Fruit fly (Drosophila melanogaster) whole organism, embryonic: ENCODE data around the gene Rpt5.

Experiments used
- Abd-B ChIP-seq: fragments of 200-800 bp; sonication (Bioruptor generic); optimal IDR thresholded peaks from 2 replicates; lab custom pipeline; 2018; ENCODE audit warnings: missing biosample characterization, mild to moderate bottlenecking, missing genetic modification characterization, moderate library complexity
- Ada2b ChIP-seq: fragments of 200-800 bp; sonication (Bioruptor generic); IDR thresholded peaks from 2 replicates; pipeline ENCODE4 v1.3.6; 2022; ENCODE audit warnings: missing biosample characterization, missing genetic modification characterization
- CG10147 ChIP-seq: fragments of 200-800 bp; sonication (Bioruptor generic); optimal IDR thresholded peaks from 2 replicates; lab custom pipeline; 2019; ENCODE audit warnings: missing biosample characterization, mild to moderate bottlenecking, missing genetic modification characterization, moderate library complexity
- CG10267 ChIP-seq: fragments of 200-800 bp; sonication (Bioruptor generic); optimal IDR thresholded peaks from 2 replicates; lab custom pipeline; 2018; ENCODE audit warnings: missing biosample characterization, mild to moderate bottlenecking, missing genetic modification characterization, moderate library complexity
- CG10654 ChIP-seq: fragments of 200-800 bp; sonication (Bioruptor generic); optimal IDR thresholded peaks from 2 replicates; lab custom pipeline; 2016; ENCODE audit warnings: missing biosample characterization, missing genetic modification characterization
- CG11398 ChIP-seq: fragments of 200-800 bp; sonication (Bioruptor generic); optimal IDR thresholded peaks from 2 replicates; lab custom pipeline; 2016; ENCODE audit warnings: missing biosample characterization, missing genetic modification characterization
- CG12659 ChIP-seq: fragments of 200-800 bp; sonication (Bioruptor generic); optimal IDR thresholded peaks from 3 replicates; lab custom pipeline; 2017; ENCODE audit warnings: mild to moderate bottlenecking, missing biosample characterization, missing genetic modification reagents, missing genetic modification characterization
- CG17359 ChIP-seq: fragments of 200-800 bp; sonication (Bioruptor generic); optimal IDR thresholded peaks from 3 replicates; lab custom pipeline; 2018; ENCODE audit warnings: missing biosample characterization, mild to moderate bottlenecking, missing genetic modification characterization, moderate library complexity
- CG18619 ChIP-seq: fragments of 200-800 bp; sonication (Bioruptor generic); optimal IDR thresholded peaks from 3 replicates; lab custom pipeline; 2017; ENCODE audit warnings: missing biosample characterization, mild to moderate bottlenecking, missing genetic modification characterization
- CG2129 ChIP-seq: fragments of 200-800 bp; sonication (Bioruptor generic); IDR thresholded peaks from 2 replicates; pipeline ENCODE4 v1.3.6; 2022; ENCODE audit warnings: missing biosample characterization, missing genetic modification characterization; ENCODE audit not compliant: partially characterized antibody
- CG30020 ChIP-seq: fragments of 200-800 bp; optimal IDR thresholded peaks from 2 replicates; lab custom pipeline; 2019; ENCODE audit warnings: missing biosample characterization, mild to moderate bottlenecking, missing genetic modification characterization, moderate library complexity
- CG4820 ChIP-seq: fragments of 200-800 bp; sonication (Bioruptor generic); optimal IDR thresholded peaks from 3 replicates; lab custom pipeline; 2016; ENCODE audit warnings: missing biosample characterization, missing genetic modification characterization
- CG7357 ChIP-seq: fragments of 200-800 bp; sonication (Bioruptor generic); IDR thresholded peaks from 3 replicates; pipeline ENCODE4 v1.3.6; 2022; ENCODE audit warnings: missing biosample characterization, missing genetic modification characterization
- CG7928 ChIP-seq: fragments of 200-800 bp; sonication (Bioruptor generic); optimal IDR thresholded peaks from 2 replicates; lab custom pipeline; 2017; ENCODE audit warnings: missing biosample characterization, mild to moderate bottlenecking, missing genetic modification characterization
- CG8478 ChIP-seq: fragments of >200 bp; optimal IDR thresholded peaks from 2 replicates; lab custom pipeline; 2018
- CG8924 ChIP-seq: fragments of 200-800 bp; optimal IDR thresholded peaks from 3 replicates; lab custom pipeline; 2019; ENCODE audit warnings: missing biosample characterization, mild to moderate bottlenecking, missing genetic modification characterization, moderate library complexity
- CG9932 ChIP-seq: fragments of 200-800 bp; sonication (Bioruptor generic); IDR thresholded peaks from 2 replicates; pipeline ENCODE4 v1.3.6; 2022; ENCODE audit warnings: missing biosample characterization, missing genetic modification characterization
- Fer1 ChIP-seq: fragments of 200-800 bp; sonication (Bioruptor generic); optimal IDR thresholded peaks from 2 replicates; lab custom pipeline; 2017; ENCODE audit warnings: missing biosample characterization, mild to moderate bottlenecking, missing genetic modification characterization
- GATAe ChIP-seq: fragments of 200-800 bp; sonication (Bioruptor generic); conservative IDR thresholded peaks from 2 replicates; pipeline ENCODE4 v1.3.6; 2022; ENCODE audit warnings: missing biosample characterization, missing genetic modification characterization
- Gsc ChIP-seq: fragments of 200-800 bp; sonication (Bioruptor generic); IDR thresholded peaks from 2 replicates; pipeline ENCODE4 v1.3.6; 2022; ENCODE audit warnings: missing biosample characterization, missing genetic modification characterization
- Hey ChIP-seq: fragments of 200-800 bp; sonication (Bioruptor generic); optimal IDR thresholded peaks from 3 replicates; lab custom pipeline; 2018; ENCODE audit warnings: missing biosample characterization, mild to moderate bottlenecking, missing genetic modification characterization
- Hr3 ChIP-seq: fragments of 200-800 bp; sonication (Bioruptor generic); optimal IDR thresholded peaks from 3 replicates; lab custom pipeline; 2016; ENCODE audit warnings: missing biosample characterization, missing genetic modification characterization
- Hsf ChIP-seq: fragments of 200-800 bp; sonication (Bioruptor generic); optimal IDR thresholded peaks from 3 replicates; lab custom pipeline; 2016; ENCODE audit warnings: missing biosample characterization, missing genetic modification characterization
- Kr ChIP-seq: fragments of 200-800 bp; sonication (Bioruptor generic); optimal IDR thresholded peaks from 2 replicates; lab custom pipeline; 2017; ENCODE audit warnings: missing biosample characterization, mild to moderate bottlenecking, missing genetic modification characterization
- Max ChIP-seq: fragments of 200-800 bp; sonication (Bioruptor generic); optimal IDR thresholded peaks from 2 replicates; lab custom pipeline; 2016; ENCODE audit warnings: missing biosample characterization, mild to moderate bottlenecking, missing genetic modification characterization
- Myb ChIP-seq: fragments of 200-800 bp; sonication (Bioruptor generic); optimal IDR thresholded peaks from 2 replicates; lab custom pipeline; 2016; ENCODE audit warnings: missing biosample characterization, missing genetic modification characterization
- Usf ChIP-seq: fragments of 200-800 bp; sonication (Bioruptor generic); optimal IDR thresholded peaks from 2 replicates; lab custom pipeline; 2017; ENCODE audit warnings: missing genotype, missing biosample characterization, missing genetic modification characterization
- Vsx1 ChIP-seq: fragments of 200-800 bp; sonication (Bioruptor generic); optimal IDR thresholded peaks from 2 replicates; lab custom pipeline; 2017; ENCODE audit warnings: missing biosample characterization, mild to moderate bottlenecking, missing genetic modification characterization, missing genetic modification reagents
- ab ChIP-seq: fragments of 200-800 bp; sonication (Bioruptor generic); optimal IDR thresholded peaks from 2 replicates; lab custom pipeline; 2016; ENCODE audit warnings: missing biosample characterization, missing genetic modification characterization
- ac ChIP-seq: fragments of 200-800 bp; sonication (Bioruptor generic); optimal IDR thresholded peaks from 3 replicates; lab custom pipeline; 2017; ENCODE audit warnings: missing biosample characterization, mild to moderate bottlenecking, missing genetic modification characterization
- amos ChIP-seq: fragments of 200-800 bp; sonication (Bioruptor generic); IDR thresholded peaks from 2 replicates; pipeline ENCODE4 v1.3.6; 2022; ENCODE audit warnings: missing biosample characterization, missing genetic modification characterization; ENCODE audit not compliant: partially characterized antibody
- bbx ChIP-seq: fragments of 200-800 bp; sonication (Bioruptor generic); IDR thresholded peaks from 2 replicates; pipeline ENCODE4 v1.3.6; 2022; ENCODE audit warnings: missing biosample characterization, missing genetic modification characterization; ENCODE audit not compliant: partially characterized antibody
- ci ChIP-seq: fragments of 200-800 bp; sonication (Bioruptor generic); IDR thresholded peaks from 3 replicates; pipeline ENCODE4 v1.3.6; 2022; ENCODE audit warnings: missing biosample characterization, missing genetic modification characterization
- grau ChIP-seq: fragments of 200-800 bp; optimal IDR thresholded peaks from 3 replicates; lab custom pipeline; 2019; ENCODE audit warnings: missing biosample characterization, mild to moderate bottlenecking, missing genetic modification characterization, moderate library complexity
- hbn ChIP-seq: fragments of 200-800 bp; sonication (Bioruptor generic); IDR thresholded peaks from 2 replicates; pipeline ENCODE4 v1.3.6; 2022; ENCODE audit warnings: missing biosample characterization, missing genetic modification characterization; ENCODE audit not compliant: partially characterized antibody
- inv ChIP-seq: fragments of 200-800 bp; sonication (Bioruptor generic); IDR thresholded peaks from 2 replicates; pipeline ENCODE4 v1.3.6; 2022; ENCODE audit warnings: missing biosample characterization, missing genetic modification characterization; ENCODE audit not compliant: partially characterized antibody
- luna ChIP-seq: fragments of 200-800 bp; sonication (Bioruptor generic); optimal IDR thresholded peaks from 2 replicates; lab custom pipeline; 2016; ENCODE audit warnings: missing biosample characterization, missing genetic modification characterization
- mirr ChIP-seq: fragments of 200-800 bp; sonication (Bioruptor generic); optimal IDR thresholded peaks from 3 replicates; lab custom pipeline; 2018; ENCODE audit warnings: missing biosample characterization, mild to moderate bottlenecking, missing genetic modification characterization
- org-1 ChIP-seq: fragments of 200-800 bp; sonication (Bioruptor generic); optimal IDR thresholded peaks from 2 replicates; lab custom pipeline; 2017; ENCODE audit warnings: missing biosample characterization, missing genetic modification characterization
- prd ChIP-seq, 3 experiments: fragments of >200 bp in 2 of 3; fragments of 200-800 bp in 1 of 3; sonication (Bioruptor generic) in 1 of 3; optimal IDR thresholded peaks in 2 of 3; IDR thresholded peaks in 1 of 3; 2 replicates in 2 of 3; 3 replicates in 1 of 3; pipeline versions ENCODE4 v1.3.6 to Lab custom; 2017 to 2022; ENCODE audit warnings: missing biosample characterization in 1 of 3, missing genetic modification characterization in 1 of 3
- psq ChIP-seq: fragments of 200-800 bp; sonication (Bioruptor generic); optimal IDR thresholded peaks from 2 replicates; lab custom pipeline; 2017; ENCODE audit warnings: missing biosample characterization, missing genetic modification characterization
- sna ChIP-seq: fragments of 200-800 bp; sonication (Bioruptor generic); IDR thresholded peaks from 2 replicates; pipeline ENCODE4 v1.3.6; 2022; ENCODE audit warnings: missing biosample characterization, missing genetic modification characterization; ENCODE audit not compliant: partially characterized antibody
- sob ChIP-seq: fragments of 200-800 bp; sonication (Bioruptor generic); IDR thresholded peaks from 2 replicates; pipeline ENCODE4 v1.3.6; 2022; ENCODE audit warnings: missing biosample characterization, missing genetic modification characterization
- sqz ChIP-seq: fragments of 200-800 bp; sonication (Bioruptor generic); optimal IDR thresholded peaks from 3 replicates; lab custom pipeline; 2018; ENCODE audit warnings: missing biosample characterization, mild to moderate bottlenecking, missing genetic modification characterization
- stc ChIP-seq: fragments of 200-800 bp; sonication (Bioruptor generic); IDR thresholded peaks from 2 replicates; pipeline ENCODE4 v1.3.6; 2022; ENCODE audit warnings: missing biosample characterization, missing genetic modification characterization
- tll ChIP-seq, 2 experiments: fragments of 200-800 bp in 1 of 2; fragments of >200 bp in 1 of 2; sonication (Bioruptor generic) in 1 of 2; optimal IDR thresholded peaks; 2 replicates each; lab custom pipeline; 2017 to 2019; ENCODE audit warnings: missing biosample characterization in 2 of 2, missing genetic modification characterization in 2 of 2, mild to moderate bottlenecking in 1 of 2, moderate library complexity in 1 of 2
- tup ChIP-seq: fragments of 200-800 bp; sonication (Bioruptor generic); optimal IDR thresholded peaks from 2 replicates; lab custom pipeline; 2016; ENCODE audit warnings: missing biosample characterization, mild to moderate bottlenecking, missing genetic modification characterization, moderate library complexity
- twi ChIP-seq: fragments of 200-800 bp; optimal IDR thresholded peaks from 2 replicates; lab custom pipeline; 2019; ENCODE audit warnings: missing biosample characterization, mild to moderate bottlenecking, missing genetic modification characterization, moderate library complexity
- zen2 ChIP-seq: fragments of 200-800 bp; sonication (Bioruptor generic); IDR thresholded peaks from 3 replicates; pipeline ENCODE4 v1.3.6; 2022; ENCODE audit warnings: missing biosample characterization, missing genetic modification characterization; ENCODE audit not compliant: partially characterized antibody

Gene Rpt5

DNA sequence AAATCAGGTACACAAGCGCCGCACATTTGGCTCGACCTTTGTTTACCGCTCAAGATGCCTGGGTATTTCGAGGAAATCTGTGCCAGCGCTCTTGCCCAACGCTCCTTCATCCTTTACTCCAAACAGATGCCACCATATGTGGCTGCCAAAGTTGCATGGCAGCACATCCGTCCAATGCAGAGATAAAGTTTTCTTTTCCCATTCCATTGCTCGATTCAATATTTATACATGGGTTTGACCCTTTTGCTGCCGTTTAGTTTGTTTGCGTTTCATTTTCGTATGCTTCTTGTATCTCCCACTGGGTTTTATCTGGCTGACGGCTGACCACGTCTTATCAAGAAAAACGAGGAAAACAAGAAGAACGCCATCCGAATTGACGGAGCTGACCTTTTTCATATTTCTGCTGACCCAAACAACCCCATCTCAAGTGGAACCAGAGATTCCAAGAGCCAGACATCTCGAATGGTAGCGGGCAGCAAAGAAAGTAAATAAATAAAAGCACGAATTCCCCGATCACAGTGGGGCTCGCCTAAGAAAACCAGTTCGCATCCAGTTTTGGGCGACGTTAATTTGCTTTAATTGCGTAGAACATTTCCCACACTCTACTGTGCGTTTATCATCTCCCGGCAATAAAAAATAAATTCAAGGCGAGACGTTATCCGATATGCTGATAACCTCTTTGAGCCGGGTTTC is 38.0 kb downstream of the Rpt5 start (continued):
- TF ChIP-seq CG30020 (no peak), tup (GFP tag; lab: Kevin White, UChicago) (no peak), prd (optimal IDR thresholded peaks at IDR 0.05; lab: Kevin White, UChicago) (no peak), prd (GFP tag; IDR thresholded peaks at IDR 0.05; lab: Robert Waterston, UW) (peak; percentile 29; the same call in 1 of the 3 replicates), sqz (GFP tag; lab: Kevin White, UChicago) (no peak), CG7357 (GFP tag; lab: Robert Waterston, UW) (no peak), org-1 (GFP tag; lab: Kevin White, UChicago) (no peak), CG8924 (no peak), CG18619 (GFP tag; lab: Kevin White, UChicago) (no peak), Vsx1 (no peak), Fer1 (GFP tag; lab: Kevin White, UChicago) (no peak), psq (GFP tag; lab: Kevin White, UChicago) (no peak), mirr (GFP tag; lab: Kevin White, UChicago) (no peak), CG17359 (tag; lab: Kevin White, UChicago) (peak; percentile 29), CG11398 (GFP tag; lab: Kevin White, UChicago) (no peak), twi (peak; percentile 93), sna (GFP tag; lab: Robert Waterston, UW) (no peak), amos (GFP tag; lab: Robert Waterston, UW) (no peak), Usf (no peak), Hr3 (GFP tag; lab: Kevin White, UChicago) (no peak), CG10654 (GFP tag; lab: Kevin White, UChicago) (no peak), Max (GFP tag; lab: Kevin White, UChicago) (no peak), stc (GFP tag; lab: Robert Waterston, UW) (no peak), CG4820 (GFP tag; lab: Kevin White, UChicago) (no peak), Gsc (GFP tag; lab: Robert Waterston, UW) (no peak), CG9932 (GFP tag; lab: Robert Waterston, UW) (peak; percentile 44), CG8478 (no peak), Hsf (GFP tag; lab: Kevin White, UChicago) (no peak), CG10147 (GFP tag; lab: Kevin White, UChicago) (no peak), Myb (GFP tag; lab: Kevin White, UChicago) (no peak), tll (GFP tag; optimal IDR thresholded peaks at IDR 0.05; lab: Kevin White, UChicago) (peak in 1 of 2 experiments; percentile 51), inv (GFP tag; lab: Robert Waterston, UW) (no peak), Kr (GFP tag; lab: Kevin White, UChicago) (peak; percentile 77), CG10267 (no peak), bbx (GFP tag; lab: Robert Waterston, UW) (no peak), Abd-B (GFP tag; lab: Kevin White, UChicago) (peak; percentile 10), sob (GFP tag; lab: Robert Waterston, UW) (no peak), ab (no peak), GATAe (GFP tag; lab: Robert Waterston, UW) (no peak), CG7928 (no peak), Hey (tag; lab: Kevin White, UChicago) (no peak), hbn (no peak), ci (GFP tag; lab: Robert Waterston, UW) (0 out of 3 replicates have a peak, but pooled peaks have one; percentile 35), Ada2b (GFP tag; lab: Robert Waterston, UW) (no peak), zen2 (GFP tag; lab: Robert Waterston, UW) (no peak), luna (GFP tag; lab: Kevin White, UChicago) (no peak), grau (tag; lab: Kevin White, UChicago) (peak; percentile 94), CG12659 (GFP tag; lab: Kevin White, UChicago) (no peak), CG2129 (GFP tag; lab: Robert Waterston, UW) (no peak), ac (no peak)
